Worm (Caenorhabditis elegans) whole organism, L4 larva: ENCODE measurements around the gene F35F10.1.

Experiments used
- F10B5.3 ChIP-seq: sonication (generic microtip); optimal IDR thresholded peaks from 2 replicates; lab custom pipeline; 2016; ENCODE audit warnings: mild to moderate bottlenecking, missing genetic modification characterization, missing compliant biosample characterization
- arid-1 ChIP-seq: fragments of 200-800 bp; sonication (Bioruptor generic); conservative IDR thresholded peaks from 2 replicates; pipeline ENCODE4 v1.3.6; 2022; ENCODE audit warnings: missing genetic modification reagents, missing genetic modification characterization, missing compliant biosample characterization
- attf-4 ChIP-seq: sonication (generic microtip); optimal IDR thresholded peaks from 3 replicates; lab custom pipeline; 2017; ENCODE audit warnings: missing biosample characterization, missing genetic modification characterization
- ctbp-1 ChIP-seq: fragments of 200-800 bp; sonication (Bioruptor generic); IDR thresholded peaks from 2 replicates; pipeline ENCODE4 v1.3.6; 2022; ENCODE audit warnings: missing genetic modification reagents, missing genetic modification characterization, missing compliant biosample characterization
- dmd-8 ChIP-seq: fragments of 200-800 bp; sonication (Bioruptor generic); IDR thresholded peaks from 2 replicates; pipeline ENCODE4 v1.3.6; 2022; ENCODE audit warnings: missing genetic modification characterization, missing compliant biosample characterization
- egl-43 ChIP-seq: fragments of 200-800 bp; sonication (Bioruptor generic); IDR thresholded peaks from 2 replicates; pipeline ENCODE4 v1.3.6; 2022; ENCODE audit warnings: missing genetic modification reagents, missing genetic modification characterization, missing compliant biosample characterization
- fkh-10 ChIP-seq: fragments of 150-350 bp; optimal IDR thresholded peaks from 2 replicates; lab custom pipeline; 2014; ENCODE audit warnings: missing biosample characterization, missing genetic modification reagents, missing genetic modification characterization
- lsy-2 ChIP-seq, 2 experiments: fragments of 150-350 bp in 1 of 2; sonication (generic microtip) in 1 of 2; optimal IDR thresholded peaks; 2 replicates each; lab custom pipeline; 2014 to 2017; ENCODE audit warnings: missing biosample characterization in 2 of 2, missing genetic modification characterization in 2 of 2
- snpc-4 ChIP-seq: fragments of 150-350 bp; optimal IDR thresholded peaks from 2 replicates; lab custom pipeline; 2014; ENCODE audit warnings: missing biosample characterization, missing genetic modification characterization
- spr-1 ChIP-seq: sonication (generic microtip); optimal IDR thresholded peaks from 2 replicates; lab custom pipeline; 2016; ENCODE audit warnings: mild to moderate bottlenecking, missing genetic modification characterization, missing compliant biosample characterization
- unc-130 ChIP-seq: sonication (generic microtip); optimal IDR thresholded peaks from 2 replicates; lab custom pipeline; 2016; ENCODE audit warnings: missing genetic modification reagents, missing genetic modification characterization, missing compliant biosample characterization

DNA sequence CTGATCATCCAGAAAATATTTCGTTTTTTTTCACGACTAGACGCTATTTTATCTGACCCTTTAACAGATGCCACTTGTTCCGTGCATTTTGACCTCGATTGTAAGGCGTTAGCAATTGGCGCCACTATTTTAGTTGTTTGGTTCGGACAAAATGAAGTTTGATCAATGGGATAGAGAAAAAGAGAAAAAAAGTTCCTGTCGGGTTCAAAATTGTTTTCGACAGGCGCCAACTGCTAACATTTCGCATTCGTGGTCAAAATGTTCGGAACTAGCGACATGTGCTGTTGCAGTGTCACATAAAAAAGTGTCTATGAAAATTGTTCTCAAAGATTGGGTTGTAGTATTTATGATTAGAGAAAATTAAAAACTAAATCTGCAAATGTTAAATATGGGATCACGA, 31.4 kb downstream of the F35F10.1 start:
- no peak for TF ChIP-seq fkh-10 (GFP tag; lab: Kevin White, UChicago)
- no peak for TF ChIP-seq lsy-2 (tag; optimal IDR thresholded peaks at IDR 0.05; lab: Kevin White, UChicago)
- TF ChIP-seq arid-1 (GFP tag; lab: Robert Waterston, UW), result no peak
- TF ChIP-seq snpc-4, result no peak
- no peak for TF ChIP-seq spr-1 (tag; lab: Kevin White, UChicago)
- TF ChIP-seq attf-4 (tag; lab: Kevin White, UChicago), result no peak
- TF ChIP-seq unc-130 (GFP tag; lab: Kevin White, UChicago), result no peak
- no peak for TF ChIP-seq dmd-8
- TF ChIP-seq ctbp-1, result no peak
- TF ChIP-seq F10B5.3 (tag; lab: Kevin White, UChicago), result no peak
- TF ChIP-seq egl-43, result no peak
